Fruit fly (Drosophila melanogaster) S2 (cell line): ENCODE data around the gene CG10470.

Experiments
- CG8478 ChIP-seq: fragments of >200 bp; optimal IDR thresholded peaks from 2 replicates; lab custom pipeline; 2018
- CTCF ChIP-seq, 2 experiments: fragments of >200 bp; optimal IDR thresholded peaks; 2 replicates each; lab custom pipeline; 2018

dm6 chr2L:19009130-19009529 is 39.7 kb upstream of the CG10470 start, which contains the start of gene RpL30:
- TF ChIP-seq CG8478 (lab: Kevin White, UChicago) (no peak), CTCF (optimal IDR thresholded peaks at IDR 0.05; lab: Kevin White, UChicago) (peak; percentile 75 to 83)
